Fruit fly (Drosophila melanogaster) whole organism, embryonic: ENCODE measurements around the gene ind.

ENCODE experiments used
- B-H1 ChIP-seq: fragments of 200-800 bp; sonication (Bioruptor generic); IDR thresholded peaks from 3 replicates; pipeline ENCODE4 v1.3.6; 2022; ENCODE audit warnings: missing biosample characterization, missing genetic modification characterization
- BEAF-32 ChIP-seq: fragments of 200-800 bp; sonication (Bioruptor generic); optimal IDR thresholded peaks from 3 replicates; lab custom pipeline; 2017; ENCODE audit warnings: missing biosample characterization, missing genetic modification characterization, mild to moderate bottlenecking, moderate library complexity, missing genetic modification reagents
- CG11504 ChIP-seq: fragments of 200-800 bp; sonication (Bioruptor generic); optimal IDR thresholded peaks from 3 replicates; lab custom pipeline; 2019; ENCODE audit warnings: missing biosample characterization, mild to moderate bottlenecking, missing genetic modification characterization, moderate library complexity
- CG12942 ChIP-seq: fragments of 200-800 bp; sonication (Bioruptor generic); optimal IDR thresholded peaks from 3 replicates; lab custom pipeline; 2016; ENCODE audit warnings: missing biosample characterization, missing genetic modification characterization
- CG1529 ChIP-seq: fragments of 200-800 bp; sonication (Bioruptor generic); optimal IDR thresholded peaks from 3 replicates; lab custom pipeline; 2018; ENCODE audit warnings: missing biosample characterization, missing genetic modification characterization
- CG1602 ChIP-seq: fragments of 200-800 bp; sonication (Bioruptor generic); optimal IDR thresholded peaks from 3 replicates; lab custom pipeline; 2016; ENCODE audit warnings: missing biosample characterization, missing genetic modification characterization
- CG17361 ChIP-seq: fragments of 200-800 bp; sonication (Bioruptor generic); IDR thresholded peaks from 3 replicates; pipeline ENCODE4 v1.3.6; 2022; ENCODE audit warnings: missing biosample characterization, missing genetic modification characterization
- CG17612 ChIP-seq: fragments of 200-800 bp; sonication (Bioruptor generic); IDR thresholded peaks from 2 replicates; pipeline ENCODE4 v1.3.6; 2022; ENCODE audit warnings: missing biosample characterization, missing genetic modification characterization
- CG17802 ChIP-seq: fragments of 200-800 bp; sonication (Bioruptor generic); optimal IDR thresholded peaks from 2 replicates; lab custom pipeline; 2018; ENCODE audit warnings: missing biosample characterization, mild to moderate bottlenecking, missing genetic modification characterization, moderate library complexity
- CG18619 ChIP-seq: fragments of 200-800 bp; sonication (Bioruptor generic); optimal IDR thresholded peaks from 3 replicates; lab custom pipeline; 2017; ENCODE audit warnings: missing biosample characterization, mild to moderate bottlenecking, missing genetic modification characterization
- CG3838 ChIP-seq: fragments of 200-800 bp; sonication (Bioruptor generic); optimal IDR thresholded peaks from 3 replicates; lab custom pipeline; 2016; ENCODE audit warnings: missing biosample characterization, missing genetic modification characterization
- CG3847 ChIP-seq: fragments of 200-800 bp; sonication (Bioruptor generic); IDR thresholded peaks from 2 replicates; pipeline ENCODE4 v1.3.6; 2022; ENCODE audit warnings: missing biosample characterization, missing genetic modification characterization
- CG4360 ChIP-seq: fragments of 200-800 bp; sonication (Bioruptor generic); IDR thresholded peaks from 2 replicates; pipeline ENCODE4 v1.3.6; 2022; ENCODE audit warnings: missing biosample characterization, missing genetic modification characterization
- CG5953 ChIP-seq: fragments of 200-800 bp; sonication (Bioruptor generic); IDR thresholded peaks from 2 replicates; pipeline ENCODE4 v1.3.6; 2022; ENCODE audit warnings: missing biosample characterization, missing genetic modification characterization
- CHES-1-like ChIP-seq: fragments of 200-800 bp; sonication (Bioruptor generic); optimal IDR thresholded peaks from 2 replicates; lab custom pipeline; 2016; ENCODE audit warnings: missing biosample characterization, missing genetic modification characterization
- Doc3 ChIP-seq: fragments of 200-800 bp; sonication (Bioruptor generic); IDR thresholded peaks from 3 replicates; pipeline ENCODE4 v1.3.6; 2022; ENCODE audit warnings: missing biosample characterization, missing genetic modification characterization; ENCODE audit not compliant: partially characterized antibody
- Dp ChIP-seq: fragments of 200-800 bp; sonication (Bioruptor generic); optimal IDR thresholded peaks from 2 replicates; lab custom pipeline; 2018; ENCODE audit warnings: missing biosample characterization, mild to moderate bottlenecking, missing genetic modification characterization, moderate library complexity
- Ets97D ChIP-seq: fragments of 200-800 bp; sonication (Bioruptor generic); optimal IDR thresholded peaks from 3 replicates; lab custom pipeline; 2016; ENCODE audit warnings: missing biosample characterization, missing genetic modification characterization
- HLH54F ChIP-seq: fragments of 200-800 bp; sonication (Bioruptor generic); optimal IDR thresholded peaks from 3 replicates; lab custom pipeline; 2016; ENCODE audit warnings: missing biosample characterization, missing genetic modification characterization
- HmgD ChIP-seq: fragments of 200-800 bp; sonication (Bioruptor generic); optimal IDR thresholded peaks from 3 replicates; lab custom pipeline; 2016; ENCODE audit warnings: missing biosample characterization, missing genetic modification characterization
- Kr ChIP-seq: fragments of 200-800 bp; sonication (Bioruptor generic); optimal IDR thresholded peaks from 2 replicates; lab custom pipeline; 2017; ENCODE audit warnings: missing biosample characterization, mild to moderate bottlenecking, missing genetic modification characterization
- MTF-1 ChIP-seq: fragments of 200-800 bp; sonication (Bioruptor generic); optimal IDR thresholded peaks from 2 replicates; lab custom pipeline; 2018; ENCODE audit warnings: missing biosample characterization, mild to moderate bottlenecking, missing genetic modification characterization, borderline replicate concordance
- Max ChIP-seq: fragments of 200-800 bp; sonication (Bioruptor generic); optimal IDR thresholded peaks from 2 replicates; lab custom pipeline; 2016; ENCODE audit warnings: missing biosample characterization, mild to moderate bottlenecking, missing genetic modification characterization
- NC2β ChIP-seq: fragments of 200-800 bp; sonication (Bioruptor generic); optimal IDR thresholded peaks from 2 replicates; lab custom pipeline; 2016; ENCODE audit warnings: missing biosample characterization, missing genetic modification characterization
- Nf-YA ChIP-seq: fragments of 200-800 bp; sonication (Bioruptor generic); IDR thresholded peaks from 2 replicates; pipeline ENCODE4 v1.3.6; 2022; ENCODE audit warnings: missing biosample characterization, missing genetic modification characterization
- Oaz ChIP-seq: fragments of 200-800 bp; sonication (Bioruptor generic); IDR thresholded peaks from 2 replicates; pipeline ENCODE4 v1.3.6; 2022; ENCODE audit warnings: missing biosample characterization, missing genetic modification characterization
- Optix ChIP-seq: fragments of 200-800 bp; sonication (Bioruptor generic); IDR thresholded peaks from 3 replicates; pipeline ENCODE4 v1.3.6; 2022; ENCODE audit warnings: missing biosample characterization, missing genetic modification characterization
- Sin3A ChIP-seq: fragments of >200 bp; optimal IDR thresholded peaks from 2 replicates; lab custom pipeline; 2018
- bowl ChIP-seq: fragments of 200-800 bp; sonication (Bioruptor generic); IDR thresholded peaks from 2 replicates; pipeline ENCODE4 v1.3.6; 2022; ENCODE audit warnings: missing biosample characterization, missing genetic modification characterization
- danr ChIP-seq: fragments of 200-800 bp; sonication (Bioruptor generic); IDR thresholded peaks from 2 replicates; pipeline ENCODE4 v1.3.6; 2022; ENCODE audit warnings: missing biosample characterization, missing genetic modification characterization
- dm ChIP-seq: fragments of 200-800 bp; sonication (Bioruptor generic); optimal IDR thresholded peaks from 3 replicates; lab custom pipeline; 2016; ENCODE audit warnings: missing biosample characterization, missing genetic modification characterization
- esg ChIP-seq: fragments of 200-800 bp; sonication (Bioruptor generic); conservative IDR thresholded peaks from 2 replicates; pipeline ENCODE4 v1.3.6; 2022; ENCODE audit warnings: missing biosample characterization, missing genetic modification characterization
- eve ChIP-seq, 2 experiments: fragments of >200 bp; optimal IDR thresholded peaks; 2 replicates each; lab custom pipeline; 2017; ENCODE audit warnings: missing biosample characterization in 2 of 2, missing genetic modification characterization in 2 of 2
- exex ChIP-seq: fragments of 200-800 bp; sonication (Bioruptor generic); optimal IDR thresholded peaks from 4 replicates; lab custom pipeline; 2018; ENCODE audit warnings: missing biosample characterization, mild to moderate bottlenecking, missing genetic modification characterization, moderate library complexity
- fd3F ChIP-seq: fragments of 200-800 bp; sonication (Bioruptor generic); optimal IDR thresholded peaks from 2 replicates; lab custom pipeline; 2018; ENCODE audit warnings: missing biosample characterization, mild to moderate bottlenecking, missing genetic modification characterization, moderate library complexity
- grau ChIP-seq: fragments of 200-800 bp; optimal IDR thresholded peaks from 3 replicates; lab custom pipeline; 2019; ENCODE audit warnings: missing biosample characterization, mild to moderate bottlenecking, missing genetic modification characterization, moderate library complexity
- ham ChIP-seq: fragments of 200-800 bp; sonication (Bioruptor generic); IDR thresholded peaks from 2 replicates; pipeline ENCODE4 v1.3.6; 2022; ENCODE audit warnings: missing biosample characterization, missing genetic modification characterization
- kni ChIP-seq: fragments of 200-800 bp; sonication (Bioruptor generic); optimal IDR thresholded peaks from 3 replicates; lab custom pipeline; 2017; ENCODE audit warnings: mild to moderate bottlenecking, missing biosample characterization, missing genetic modification reagents, missing genetic modification characterization
- otp ChIP-seq: fragments of 200-800 bp; sonication (Bioruptor generic); IDR thresholded peaks from 3 replicates; pipeline ENCODE4, ENCODE4 v1.3.6; 2022; ENCODE audit warnings: missing biosample characterization, missing genetic modification characterization
- ranshi ChIP-seq: fragments of 200-800 bp; sonication (Bioruptor generic); IDR thresholded peaks from 2 replicates; pipeline ENCODE4 v1.3.6; 2022; ENCODE audit warnings: missing biosample characterization, missing genetic modification characterization
- ro ChIP-seq: fragments of 200-800 bp; sonication (Bioruptor generic); IDR thresholded peaks from 2 replicates; pipeline ENCODE4 v1.3.6; 2022; ENCODE audit warnings: missing biosample characterization, missing genetic modification characterization
- row ChIP-seq: fragments of 200-800 bp; sonication (Bioruptor generic); IDR thresholded peaks from 3 replicates; pipeline ENCODE4 v1.3.6; 2022; ENCODE audit warnings: missing biosample characterization, missing genetic modification characterization
- salm ChIP-seq: fragments of 200-800 bp; sonication (Bioruptor generic); optimal IDR thresholded peaks from 2 replicates; lab custom pipeline; 2018; ENCODE audit warnings: missing biosample characterization, mild to moderate bottlenecking, missing genetic modification characterization
- seq ChIP-seq: fragments of 200-800 bp; sonication (Bioruptor generic); IDR thresholded peaks from 2 replicates; pipeline ENCODE4 v1.3.6; 2022; ENCODE audit warnings: missing biosample characterization, missing genetic modification characterization
- sim ChIP-seq: fragments of 200-800 bp; sonication (Bioruptor generic); IDR thresholded peaks from 2 replicates; pipeline ENCODE4 v1.3.6; 2022; ENCODE audit warnings: missing biosample characterization, missing genetic modification characterization
- sima ChIP-seq: fragments of 200-800 bp; sonication (Bioruptor generic); optimal IDR thresholded peaks from 2 replicates; lab custom pipeline; 2016; ENCODE audit warnings: missing biosample characterization, missing genetic modification characterization
- sna ChIP-seq: fragments of 200-800 bp; sonication (Bioruptor generic); IDR thresholded peaks from 2 replicates; pipeline ENCODE4 v1.3.6; 2022; ENCODE audit warnings: missing biosample characterization, missing genetic modification characterization; ENCODE audit not compliant: partially characterized antibody
- stc ChIP-seq: fragments of 200-800 bp; sonication (Bioruptor generic); IDR thresholded peaks from 2 replicates; pipeline ENCODE4 v1.3.6; 2022; ENCODE audit warnings: missing biosample characterization, missing genetic modification characterization
- trh ChIP-seq: fragments of 200-800 bp; sonication (Bioruptor generic); optimal IDR thresholded peaks from 2 replicates; lab custom pipeline; 2016; ENCODE audit warnings: missing biosample characterization, missing genetic modification characterization
- ttk ChIP-seq: fragments of 200-800 bp; sonication (Bioruptor generic); IDR thresholded peaks from 2 replicates; pipeline ENCODE4 v2.1.2; 2022; ENCODE audit warnings: missing biosample characterization, missing genetic modification characterization

ind gene

DNA sequence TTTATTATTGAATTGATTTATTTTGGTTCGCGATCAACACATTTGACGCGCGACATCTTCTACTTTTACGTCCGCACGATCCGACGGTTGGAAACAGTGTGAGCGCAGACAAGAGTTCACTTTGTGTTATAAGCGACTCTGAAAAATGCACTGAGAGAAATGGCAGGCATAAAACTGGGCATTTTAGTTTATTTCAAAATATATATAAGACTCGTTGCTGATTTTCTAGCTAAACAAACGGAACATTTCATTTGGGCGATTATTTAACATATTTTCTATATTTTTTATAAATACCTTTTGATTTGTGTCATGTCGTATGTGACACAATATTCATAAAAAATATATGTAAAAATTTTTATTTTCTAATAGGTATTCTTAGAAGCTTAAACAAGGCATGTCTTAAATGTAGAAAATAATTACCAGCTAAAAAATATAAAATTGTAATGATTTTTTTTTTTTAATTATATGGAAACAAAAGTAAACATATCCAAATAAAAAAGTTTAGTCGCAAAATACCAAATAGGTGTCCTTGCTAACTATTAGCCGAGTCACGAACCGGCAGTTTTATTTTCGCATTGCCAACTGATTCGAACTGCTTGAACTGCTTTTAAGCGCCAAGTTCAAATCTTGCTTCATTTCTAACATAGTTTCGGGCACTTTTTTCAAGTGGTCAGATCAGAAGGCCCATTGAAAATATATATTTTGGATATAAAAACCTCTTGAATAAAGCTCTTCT is 29.6 kb downstream of the ind start, which contains the start of gene Reck (continued):
- TF ChIP-seq stc (GFP tag; lab: Robert Waterston, UW) (peak; percentile 85), CG1529 (GFP tag; lab: Kevin White, UChicago) (peak; percentile 77), BEAF-32 (no peak), ham (no peak), dm (no peak), CG11504 (tag; lab: Kevin White, UChicago) (peak; percentile 87), NC2β (GFP tag; lab: Kevin White, UChicago) (peak; percentile 45), kni (GFP tag; lab: Kevin White, UChicago) (no peak), HmgD (GFP tag; lab: Kevin White, UChicago) (no peak), sim (GFP tag; lab: Robert Waterston, UW) (peak; percentile 75), CHES-1-like (no peak), Doc3 (GFP tag; lab: Robert Waterston, UW) (no peak), CG17361 (GFP tag; lab: Robert Waterston, UW) (peak; percentile 77), CG5953 (peak; percentile 89), B-H1 (peak; percentile 77; the same call in 2 of the 3 replicates), esg (GFP tag; lab: Robert Waterston, UW) (peak; percentile 76), MTF-1 (GFP tag; lab: Kevin White, UChicago) (peak; percentile 77), ttk (peak; percentile 44; the same call in 1 of the 2 replicates), fd3F (GFP tag; lab: Kevin White, UChicago) (peak; percentile 75), CG3838 (GFP tag; lab: Kevin White, UChicago) (peak; percentile 39), row (GFP tag; lab: Robert Waterston, UW) (peak; percentile 79), Optix (GFP tag; lab: Robert Waterston, UW) (peak; percentile 68; the same call in 2 of the 3 replicates), otp (GFP tag; lab: Robert Waterston, UW) (peak; percentile 79; the same call in 2 of the 3 replicates), ro (0 out of 2 replicates have a peak, but pooled peaks have one; percentile 33), Ets97D (GFP tag; lab: Kevin White, UChicago) (peak; percentile 29), salm (tag; lab: Kevin White, UChicago) (peak; percentile 63), Nf-YA (GFP tag; lab: Robert Waterston, UW) (peak; percentile 78), Kr (GFP tag; lab: Kevin White, UChicago) (no peak), HLH54F (GFP tag; lab: Kevin White, UChicago) (peak; percentile 7), trh (peak; percentile 68), bowl (GFP tag; lab: Robert Waterston, UW) (peak; percentile 49), CG4360 (peak; percentile 43; the same call in 1 of the 2 replicates), danr (GFP tag; lab: Robert Waterston, UW) (no peak), CG17612 (GFP tag; lab: Robert Waterston, UW) (no peak), seq (GFP tag; lab: Robert Waterston, UW) (peak; percentile 70; the same call in 1 of the 2 replicates), exex (peak; percentile 29), sna (GFP tag; lab: Robert Waterston, UW) (no peak), sima (no peak), CG3847 (peak; percentile 34; the same call in 1 of the 2 replicates), Max (peak; percentile 71), Sin3A (lab: Kevin White, UChicago) (no peak), ranshi (GFP tag; lab: Robert Waterston, UW) (peak; percentile 83), CG12942 (peak; percentile 68), Oaz (GFP tag; lab: Robert Waterston, UW) (peak; percentile 57; the same call in 1 of the 2 replicates), CG18619 (GFP tag; lab: Kevin White, UChicago) (peak; percentile 75), CG17802 (tag; lab: Kevin White, UChicago) (peak; percentile 50), grau (peak; percentile 73), Dp (GFP tag; lab: Kevin White, UChicago) (peak; percentile 52), eve (GFP tag; optimal IDR thresholded peaks at IDR 0.05; lab: Kevin White, UChicago) (peak in 1 of 2 experiments; percentile 15), CG1602 (GFP tag; lab: Kevin White, UChicago) (peak; percentile 71)
